Worm (Caenorhabditis elegans): ENCODE data around the gene K01A2.10.

ce11 chrII:354494-354893 lies 31.6 kb upstream of the K01A2.10 start:
- TF ChIP-seq tra-4 (tag; optimal IDR thresholded peaks at IDR 0.05) (no peak), scrt-1 (GFP tag; IDR thresholded peaks at IDR 0.05) (no peak), aly-1 (tag; optimal IDR thresholded peaks at IDR 0.05) (no peak), ama-1 (optimal IDR thresholded peaks at IDR 0.05) (no peak), B0310.2 (tag; optimal IDR thresholded peaks at IDR 0.05) (no peak)
